Worm (Caenorhabditis elegans) whole organism, L3 larva: ENCODE data around the gene exp-1.

Source experiments
- ZK546.5 ChIP-seq: sonication (generic microtip); optimal IDR thresholded peaks from 2 replicates; lab custom pipeline; 2017; ENCODE audit warnings: missing biosample characterization, missing genetic modification characterization
- ceh-28 ChIP-seq: fragments of 150-350 bp; optimal IDR thresholded peaks from 2 replicates; lab custom pipeline; 2014; ENCODE audit warnings: missing biosample characterization, missing genetic modification reagents, missing genetic modification characterization
- nhr-11 ChIP-seq: fragments of 150-350 bp; optimal IDR thresholded peaks from 2 replicates; lab custom pipeline; 2014; ENCODE audit warnings: missing biosample characterization, missing genetic modification characterization
- nhr-23 ChIP-seq: fragments of 150-350 bp; optimal IDR thresholded peaks from 2 replicates; lab custom pipeline; 2014; ENCODE audit warnings: missing biosample characterization, missing genetic modification reagents, missing genetic modification characterization
- snpc-4 ChIP-seq: fragments of 150-350 bp; optimal IDR thresholded peaks from 2 replicates; lab custom pipeline; 2014; ENCODE audit warnings: missing biosample characterization, missing genetic modification characterization
- tbx-2 ChIP-seq: sonication (generic microtip); optimal IDR thresholded peaks from 2 replicates; lab custom pipeline; 2016; ENCODE audit warnings: mild to moderate bottlenecking, missing genetic modification characterization, missing compliant biosample characterization
- ztf-4 ChIP-seq: fragments of 150-350 bp; optimal IDR thresholded peaks from 2 replicates; lab custom pipeline; 2014; ENCODE audit warnings: missing biosample characterization, missing genetic modification characterization

- TF ChIP-seq nhr-23 (tag; lab: Kevin White, UChicago) (no peak), snpc-4 (no peak), ceh-28 (tag; lab: Kevin White, UChicago) (no peak), tbx-2 (tag; lab: Kevin White, UChicago) (no peak), ZK546.5 (tag; lab: Kevin White, UChicago) (no peak), ztf-4 (no peak), nhr-11 (no peak)
Observed at ce11 chrII:6148369-6148768, 12.5 kb downstream of the exp-1 start.
